Fruit fly (Drosophila melanogaster) whole organism, pupa: Measurements from ENCODE around the gene Vha16-5.

ENCODE experiments used
- CG12605 ChIP-seq: fragments of 200-800 bp; sonication (Bioruptor generic); IDR thresholded peaks from 2 replicates; pipeline ENCODE4 v1.3.6; 2022; ENCODE audit warnings: missing biosample characterization, missing genetic modification characterization
- CG15710 ChIP-seq: fragments of 200-800 bp; sonication (Bioruptor generic); optimal IDR thresholded peaks from 2 replicates; lab custom pipeline; 2018; ENCODE audit warnings: missing biosample characterization, mild to moderate bottlenecking, missing genetic modification characterization, moderate library complexity
- CG32121 ChIP-seq: fragments of 200-800 bp; sonication (Bioruptor generic); IDR thresholded peaks from 2 replicates; pipeline ENCODE4 v1.3.6; 2022; ENCODE audit warnings: missing biosample characterization, missing genetic modification characterization
- Pif1B ChIP-seq: fragments of 200-800 bp; sonication (Bioruptor generic); optimal IDR thresholded peaks from 3 replicates; lab custom pipeline; 2016; ENCODE audit warnings: missing biosample characterization, missing genetic modification characterization
- Snoo ChIP-seq: fragments of 200-800 bp; sonication (Bioruptor generic); optimal IDR thresholded peaks from 3 replicates; lab custom pipeline; 2017; ENCODE audit warnings: missing biosample characterization, mild to moderate bottlenecking, missing genetic modification characterization, inconsistent platforms
- fd96Ca ChIP-seq: fragments of 200-800 bp; sonication (Bioruptor generic); IDR thresholded peaks from 3 replicates; pipeline ENCODE4 v1.3.6; 2022; ENCODE audit warnings: missing biosample characterization, missing genetic modification characterization
- gl ChIP-seq: fragments of 200-800 bp; sonication (Bioruptor generic); optimal IDR thresholded peaks from 2 replicates; lab custom pipeline; 2018; ENCODE audit warnings: missing biosample characterization, mild to moderate bottlenecking, missing genetic modification characterization

DNA sequence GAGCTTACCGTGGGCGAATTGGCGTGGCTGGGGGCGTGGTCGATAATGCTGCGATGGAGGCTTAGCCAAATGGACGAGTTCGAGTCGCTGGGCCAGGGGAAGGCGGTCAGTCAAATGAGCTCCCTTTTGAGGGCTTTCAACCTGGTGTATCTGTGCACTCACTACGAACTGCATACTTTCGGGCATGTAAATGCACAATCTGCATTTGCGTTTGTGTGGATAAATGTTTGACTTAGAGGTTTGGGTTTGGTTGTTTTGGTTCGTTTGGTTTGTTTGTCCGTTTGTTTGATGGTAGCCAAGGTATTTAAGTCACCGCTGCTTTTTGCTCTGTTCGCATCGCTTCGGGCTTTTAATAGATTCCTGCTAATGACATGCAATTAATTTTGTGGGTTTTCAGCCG lies 25.6 kb downstream of the Vha16-5 start:
- TF ChIP-seq CG12605 (GFP tag; lab: Robert Waterston, UW) (no peak), fd96Ca (no peak), Pif1B (GFP tag; lab: Kevin White, UChicago) (no peak), CG32121 (GFP tag; lab: Robert Waterston, UW) (no peak), CG15710 (tag; lab: Kevin White, UChicago) (no peak), gl (tag; lab: Kevin White, UChicago) (no peak), Snoo (no peak)
